Worm (Caenorhabditis elegans) whole organism, L4 larva: ENCODE data around the gene F10C2.3.

Experiments used
- aly-2 ChIP-seq: sonication (generic microtip); optimal IDR thresholded peaks from 2 replicates; lab custom pipeline; 2018; ENCODE audit warnings: missing biosample characterization, missing genetic modification characterization
- ceh-20 ChIP-seq: fragments of 200-800 bp; sonication (Bioruptor generic); IDR thresholded peaks from 2 replicates; pipeline ENCODE4 v1.3.6; 2022; ENCODE audit warnings: missing genetic modification reagents, missing genetic modification characterization, missing compliant biosample characterization
- ctbp-1 ChIP-seq: fragments of 200-800 bp; sonication (Bioruptor generic); IDR thresholded peaks from 2 replicates; pipeline ENCODE4 v1.3.6; 2022; ENCODE audit warnings: missing genetic modification reagents, missing genetic modification characterization, missing compliant biosample characterization
- lin-29 ChIP-seq: fragments of 200-800 bp; sonication (Bioruptor generic); IDR thresholded peaks from 2 replicates; pipeline ENCODE4 v1.3.6; 2022; ENCODE audit warnings: missing genetic modification reagents, missing genetic modification characterization, missing compliant biosample characterization
- madf-9 ChIP-seq: fragments of 200-800 bp; sonication (Bioruptor generic); conservative IDR thresholded peaks from 2 replicates; pipeline ENCODE4 v1.3.6; 2022; ENCODE audit warnings: missing genetic modification reagents, missing genetic modification characterization, missing compliant biosample characterization
- nhr-11 ChIP-seq: fragments of 150-350 bp; optimal IDR thresholded peaks from 2 replicates; lab custom pipeline; 2014; ENCODE audit warnings: missing biosample characterization, missing genetic modification characterization
- unc-130 ChIP-seq: sonication (generic microtip); optimal IDR thresholded peaks from 2 replicates; lab custom pipeline; 2016; ENCODE audit warnings: missing genetic modification reagents, missing genetic modification characterization, missing compliant biosample characterization

ce11 chrV:12048445-12048844 is 28.3 kb downstream of the F10C2.3 start, which contains the start of gene dars-2:
- TF ChIP-seq ceh-20 (GFP tag; lab: Robert Waterston, UW), result no peak
- no peak for TF ChIP-seq nhr-11
- no peak for TF ChIP-seq lin-29
- TF ChIP-seq madf-9 (GFP tag; lab: Robert Waterston, UW), result no peak
- no peak for TF ChIP-seq unc-130
- no peak for TF ChIP-seq ctbp-1 (GFP tag; lab: Robert Waterston, UW)
- TF ChIP-seq aly-2 (tag; lab: Kevin White, UChicago), result no peak
